Worm (Caenorhabditis elegans) whole organism, midembryonic: Measurements from ENCODE around the gene R05G6.5.

Source experiments
- T22C8.4 ChIP-seq: fragments of 200-800 bp; sonication (Bioruptor generic); IDR thresholded peaks from 2 replicates; pipeline ENCODE4 v1.3.6; 2022; ENCODE audit warnings: missing genetic modification characterization, missing compliant biosample characterization
- med-1 ChIP-seq: sonication (generic microtip); optimal IDR thresholded peaks from 2 replicates; lab custom pipeline; 2017; ENCODE audit warnings: missing genetic modification characterization, mild to moderate bottlenecking, missing compliant biosample characterization, antibody characterized with exemption, missing genetic modification reagents; ENCODE audit not compliant: insufficient read depth
- ref-1 ChIP-seq: fragments of 200-800 bp; sonication (Bioruptor generic); conservative IDR thresholded peaks from 2 replicates; pipeline ENCODE4 v1.3.6; 2022; ENCODE audit warnings: missing genetic modification reagents, missing genetic modification characterization, missing compliant biosample characterization
- tab-1 ChIP-seq: fragments of 200-800 bp; sonication (Bioruptor generic); IDR thresholded peaks from 2 replicates; pipeline ENCODE4 v1.3.6; 2022; ENCODE audit warnings: missing genetic modification characterization, missing compliant biosample characterization
- ztf-29 ChIP-seq: fragments of 200-800 bp; sonication (Bioruptor generic); IDR thresholded peaks from 2 replicates; pipeline ENCODE4 v1.3.6; 2022; ENCODE audit warnings: missing genetic modification reagents, missing genetic modification characterization, missing compliant biosample characterization

DNA sequence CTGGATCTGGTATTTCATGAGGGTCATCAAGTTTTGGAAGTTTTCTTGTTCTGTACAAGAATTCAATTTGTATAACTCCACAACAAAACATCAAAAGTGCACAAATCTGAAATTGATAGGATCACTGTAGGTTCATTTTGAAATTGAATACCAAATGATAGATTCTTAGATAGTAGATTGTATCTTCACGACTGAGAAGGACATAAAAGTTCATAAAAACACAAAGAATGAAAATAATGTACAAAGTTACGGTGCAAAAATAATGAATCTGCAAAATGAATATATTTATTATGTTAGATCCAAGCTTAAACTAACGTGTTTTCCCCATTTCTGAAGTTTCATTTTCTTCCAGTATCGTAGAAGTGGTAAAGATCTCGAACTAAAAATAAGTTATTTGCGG lies 7.2 kb upstream of the R05G6.5 start:
- TF ChIP-seq T22C8.4 (GFP tag; lab: Robert Waterston, UW) (no peak), med-1 (GFP tag; lab: Kevin White, UChicago) (no peak), tab-1 (GFP tag; lab: Robert Waterston, UW) (no peak), ref-1 (GFP tag; lab: Robert Waterston, UW) (no peak), ztf-29 (GFP tag; lab: Robert Waterston, UW) (no peak)
